Fruit fly (Drosophila melanogaster) whole organism, embryonic: Measurements from ENCODE around the gene bero.
A peak's percentile ranks its signal among the peaks of the same experiment; 100 is the strongest.

Experiments used
- Bgb ChIP-seq: fragments of 200-800 bp; sonication (Bioruptor generic); IDR thresholded peaks from 2 replicates; pipeline ENCODE4 v1.3.6; 2022; ENCODE audit warnings: missing biosample characterization, missing genetic modification characterization; ENCODE audit not compliant: partially characterized antibody
- CG10147 ChIP-seq: fragments of 200-800 bp; sonication (Bioruptor generic); optimal IDR thresholded peaks from 2 replicates; lab custom pipeline; 2019; ENCODE audit warnings: missing biosample characterization, mild to moderate bottlenecking, missing genetic modification characterization, moderate library complexity
- CG10979 ChIP-seq: fragments of 200-800 bp; sonication (Bioruptor generic); optimal IDR thresholded peaks from 2 replicates; lab custom pipeline; 2018; ENCODE audit warnings: missing biosample characterization, mild to moderate bottlenecking, missing genetic modification characterization, moderate library complexity
- CG11456 ChIP-seq: fragments of 200-800 bp; sonication (Bioruptor generic); IDR thresholded peaks from 3 replicates; pipeline ENCODE4 v1.3.6; 2022; ENCODE audit warnings: missing biosample characterization, missing genetic modification characterization
- CG13123 ChIP-seq: fragments of 200-800 bp; sonication (Bioruptor generic); optimal IDR thresholded peaks from 2 replicates; lab custom pipeline; 2016; ENCODE audit warnings: missing biosample characterization, missing genetic modification characterization
- CG13424 ChIP-seq: fragments of 200-800 bp; sonication (Bioruptor generic); optimal IDR thresholded peaks from 2 replicates; lab custom pipeline; 2019; ENCODE audit warnings: missing biosample characterization, mild to moderate bottlenecking, missing genetic modification characterization, moderate library complexity
- CG15479 ChIP-seq: fragments of 200-800 bp; sonication (Bioruptor generic); optimal IDR thresholded peaks from 3 replicates; lab custom pipeline; 2019; ENCODE audit warnings: missing biosample characterization, mild to moderate bottlenecking, missing genetic modification characterization, moderate library complexity
- CG17359 ChIP-seq: fragments of 200-800 bp; sonication (Bioruptor generic); optimal IDR thresholded peaks from 3 replicates; lab custom pipeline; 2018; ENCODE audit warnings: missing biosample characterization, mild to moderate bottlenecking, missing genetic modification characterization, moderate library complexity
- CG17361 ChIP-seq: fragments of 200-800 bp; sonication (Bioruptor generic); IDR thresholded peaks from 3 replicates; pipeline ENCODE4 v1.3.6; 2022; ENCODE audit warnings: missing biosample characterization, missing genetic modification characterization
- CG18262 ChIP-seq: fragments of 200-800 bp; optimal IDR thresholded peaks from 3 replicates; lab custom pipeline; 2019; ENCODE audit warnings: missing biosample characterization, mild to moderate bottlenecking, missing genetic modification characterization, moderate library complexity
- CG2202 ChIP-seq: fragments of 200-800 bp; sonication (Bioruptor generic); optimal IDR thresholded peaks from 2 replicates; lab custom pipeline; 2018; ENCODE audit warnings: missing biosample characterization, mild to moderate bottlenecking, missing genetic modification characterization
- CG30403 ChIP-seq: fragments of 200-800 bp; sonication (Bioruptor generic); optimal IDR thresholded peaks from 3 replicates; lab custom pipeline; 2016; ENCODE audit warnings: missing biosample characterization, missing genetic modification characterization
- CG32532 ChIP-seq: fragments of 200-800 bp; sonication (Bioruptor generic); IDR thresholded peaks from 2 replicates; pipeline ENCODE4 v1.3.6; 2022; ENCODE audit warnings: missing biosample characterization, missing genetic modification characterization
- CG3726 ChIP-seq: fragments of 200-800 bp; sonication (Bioruptor generic); IDR thresholded peaks from 3 replicates; pipeline ENCODE4, ENCODE4 v1.3.6; 2022; ENCODE audit warnings: missing biosample characterization, missing genetic modification characterization
- CG42726 ChIP-seq: fragments of 200-800 bp; sonication (Bioruptor generic); IDR thresholded peaks from 2 replicates; pipeline ENCODE4 v1.3.6; 2022; ENCODE audit warnings: missing biosample characterization, missing genetic modification characterization; ENCODE audit not compliant: partially characterized antibody
- CG4424 ChIP-seq: fragments of 200-800 bp; sonication (Bioruptor generic); optimal IDR thresholded peaks from 3 replicates; lab custom pipeline; 2016; ENCODE audit warnings: missing biosample characterization, missing genetic modification characterization
- CG6175 ChIP-seq: fragments of 200-800 bp; sonication (Bioruptor generic); IDR thresholded peaks from 3 replicates; pipeline ENCODE4 v1.3.6; 2022; ENCODE audit warnings: missing biosample characterization, missing genetic modification characterization
- CG7963 ChIP-seq: fragments of 200-800 bp; sonication (Bioruptor generic); IDR thresholded peaks from 3 replicates; pipeline ENCODE4 v1.3.6; 2022; ENCODE audit warnings: missing biosample characterization, missing genetic modification characterization; ENCODE audit not compliant: partially characterized antibody
- CG7987 ChIP-seq: fragments of 200-800 bp; sonication (Bioruptor generic); optimal IDR thresholded peaks from 2 replicates; lab custom pipeline; 2018; ENCODE audit warnings: missing biosample characterization, mild to moderate bottlenecking, missing genetic modification characterization, moderate library complexity
- CG9876 ChIP-seq: fragments of 200-800 bp; sonication (Bioruptor generic); optimal IDR thresholded peaks from 2 replicates; lab custom pipeline; 2016; ENCODE audit warnings: missing biosample characterization, missing genetic modification characterization
- CTCF ChIP-seq: fragments of 200-800 bp; sonication (Bioruptor generic); optimal IDR thresholded peaks from 2 replicates; lab custom pipeline; 2017; ENCODE audit warnings: missing biosample characterization, mild to moderate bottlenecking, missing genetic modification characterization, moderate library complexity
- Hmx ChIP-seq: fragments of 200-800 bp; sonication (Bioruptor generic); optimal IDR thresholded peaks from 2 replicates; lab custom pipeline; 2016; ENCODE audit warnings: missing biosample characterization, missing genetic modification characterization
- Mrtf ChIP-seq: fragments of 200-800 bp; sonication (Bioruptor generic); IDR thresholded peaks from 3 replicates; pipeline ENCODE4 v1.3.6; 2022; ENCODE audit warnings: missing biosample characterization, missing genetic modification characterization
- PHDP ChIP-seq: fragments of 200-800 bp; sonication (Bioruptor generic); optimal IDR thresholded peaks from 3 replicates; lab custom pipeline; 2018; ENCODE audit warnings: missing biosample characterization, mild to moderate bottlenecking, missing genetic modification characterization, moderate library complexity
- Ravus ChIP-seq: fragments of 200-800 bp; sonication (Bioruptor generic); IDR thresholded peaks from 2 replicates; pipeline ENCODE4 v1.3.6; 2022; ENCODE audit warnings: missing biosample characterization, missing genetic modification characterization
- Stat92E ChIP-seq, 3 experiments: fragments of >200 bp in 2 of 3; fragments of 200-800 bp in 1 of 3; sonication (Bioruptor generic) in 1 of 3; optimal IDR thresholded peaks; 2 replicates each; lab custom pipeline; 2017 to 2019; ENCODE audit warnings: missing biosample characterization in 3 of 3, missing genetic modification characterization in 3 of 3, mild to moderate bottlenecking in 1 of 3, moderate library complexity in 1 of 3
- Xbp1 ChIP-seq: fragments of 200-800 bp; sonication (Bioruptor generic); optimal IDR thresholded peaks from 3 replicates; lab custom pipeline; 2016; ENCODE audit warnings: missing biosample characterization, mild to moderate bottlenecking, missing genetic modification characterization
- Xrp1 ChIP-seq: fragments of 200-800 bp; sonication (Bioruptor generic); IDR thresholded peaks from 2 replicates; pipeline ENCODE4 v1.3.6; 2022; ENCODE audit warnings: missing biosample characterization, missing genetic modification characterization
- br ChIP-seq: fragments of >200 bp; optimal IDR thresholded peaks from 2 replicates; lab custom pipeline; 2017
- chinmo ChIP-seq: fragments of 200-800 bp; sonication (Bioruptor generic); IDR thresholded peaks from 4 replicates; pipeline ENCODE4 v1.3.6; 2022; ENCODE audit warnings: missing biosample characterization, missing genetic modification characterization; ENCODE audit not compliant: partially characterized antibody
- corto ChIP-seq: fragments of 200-800 bp; sonication (Bioruptor generic); optimal IDR thresholded peaks from 2 replicates; lab custom pipeline; 2016; ENCODE audit warnings: missing biosample characterization, mild to moderate bottlenecking, missing genetic modification characterization, moderate library complexity
- dysf ChIP-seq: fragments of 200-800 bp; sonication (Bioruptor generic); IDR thresholded peaks from 3 replicates; pipeline ENCODE4 v1.3.6; 2022; ENCODE audit warnings: missing biosample characterization, missing genetic modification characterization
- ewg ChIP-seq: fragments of 200-800 bp; sonication (Bioruptor generic); optimal IDR thresholded peaks from 3 replicates; lab custom pipeline; 2017; ENCODE audit warnings: mild to moderate bottlenecking, missing biosample characterization, missing genetic modification reagents, missing genetic modification characterization
- exex ChIP-seq: fragments of 200-800 bp; sonication (Bioruptor generic); optimal IDR thresholded peaks from 4 replicates; lab custom pipeline; 2018; ENCODE audit warnings: missing biosample characterization, mild to moderate bottlenecking, missing genetic modification characterization, moderate library complexity
- her ChIP-seq: fragments of 200-800 bp; sonication (Bioruptor generic); optimal IDR thresholded peaks from 2 replicates; lab custom pipeline; 2016; ENCODE audit warnings: missing biosample characterization, missing genetic modification characterization
- hkb ChIP-seq, 2 experiments: fragments of 200-800 bp in 1 of 2; fragments of >200 bp in 1 of 2; sonication (Bioruptor generic) in 1 of 2; IDR thresholded peaks in 1 of 2; optimal IDR thresholded peaks in 1 of 2; 2 replicates each; pipeline versions ENCODE4 v1.3.6 to Lab custom; 2017 to 2022; ENCODE audit warnings: missing biosample characterization in 1 of 2, missing genetic modification characterization in 1 of 2
- ken ChIP-seq: fragments of 200-800 bp; sonication (Bioruptor generic); IDR thresholded peaks from 3 replicates; pipeline ENCODE4 v1.3.6; 2022; ENCODE audit warnings: missing biosample characterization, missing genetic modification characterization
- kni ChIP-seq: fragments of 200-800 bp; sonication (Bioruptor generic); optimal IDR thresholded peaks from 3 replicates; lab custom pipeline; 2017; ENCODE audit warnings: mild to moderate bottlenecking, missing biosample characterization, missing genetic modification reagents, missing genetic modification characterization
- nau ChIP-seq: fragments of 200-800 bp; sonication (Bioruptor generic); optimal IDR thresholded peaks from 3 replicates; lab custom pipeline; 2017; ENCODE audit warnings: missing biosample characterization, mild to moderate bottlenecking, missing genetic modification characterization, missing genetic modification reagents
- ranshi ChIP-seq: fragments of 200-800 bp; sonication (Bioruptor generic); IDR thresholded peaks from 2 replicates; pipeline ENCODE4 v1.3.6; 2022; ENCODE audit warnings: missing biosample characterization, missing genetic modification characterization
- sc ChIP-seq, 3 experiments: fragments of >200 bp in 2 of 3; fragments of 200-800 bp in 1 of 3; sonication (Bioruptor generic) in 1 of 3; optimal IDR thresholded peaks; 2 replicates in 2 of 3; 3 replicates in 1 of 3; lab custom pipeline; 2017; ENCODE audit warnings: mild to moderate bottlenecking in 1 of 3, missing biosample characterization in 1 of 3, missing genetic modification characterization in 1 of 3, missing genetic modification reagents in 1 of 3
- sug ChIP-seq: fragments of 200-800 bp; optimal IDR thresholded peaks from 2 replicates; lab custom pipeline; 2019; ENCODE audit warnings: missing biosample characterization, mild to moderate bottlenecking, missing genetic modification characterization, moderate library complexity
- tap ChIP-seq: fragments of 200-800 bp; optimal IDR thresholded peaks from 3 replicates; lab custom pipeline; 2019; ENCODE audit warnings: missing biosample characterization, mild to moderate bottlenecking, missing genetic modification characterization, moderate library complexity
- tgo ChIP-seq: fragments of 200-800 bp; sonication (Bioruptor generic); IDR thresholded peaks from 3 replicates; pipeline ENCODE4 v1.3.6; 2022; ENCODE audit warnings: missing biosample characterization, missing genetic modification characterization
- ttk ChIP-seq: fragments of 200-800 bp; sonication (Bioruptor generic); IDR thresholded peaks from 2 replicates; pipeline ENCODE4 v2.1.2; 2022; ENCODE audit warnings: missing biosample characterization, missing genetic modification characterization
- tup ChIP-seq: fragments of 200-800 bp; sonication (Bioruptor generic); optimal IDR thresholded peaks from 2 replicates; lab custom pipeline; 2016; ENCODE audit warnings: missing biosample characterization, mild to moderate bottlenecking, missing genetic modification characterization, moderate library complexity
- unpg ChIP-seq: fragments of 200-800 bp; sonication (Bioruptor generic); optimal IDR thresholded peaks from 3 replicates; lab custom pipeline; 2018; ENCODE audit warnings: missing biosample characterization, mild to moderate bottlenecking, missing genetic modification characterization, moderate library complexity
- yki ChIP-seq: fragments of >200 bp; optimal IDR thresholded peaks from 3 replicates; lab custom pipeline; 2018
- zf30C ChIP-seq: fragments of 200-800 bp; sonication (Bioruptor generic); optimal IDR thresholded peaks from 3 replicates; lab custom pipeline; 2018; ENCODE audit warnings: missing biosample characterization, mild to moderate bottlenecking, missing genetic modification characterization

Gene bero

DNA sequence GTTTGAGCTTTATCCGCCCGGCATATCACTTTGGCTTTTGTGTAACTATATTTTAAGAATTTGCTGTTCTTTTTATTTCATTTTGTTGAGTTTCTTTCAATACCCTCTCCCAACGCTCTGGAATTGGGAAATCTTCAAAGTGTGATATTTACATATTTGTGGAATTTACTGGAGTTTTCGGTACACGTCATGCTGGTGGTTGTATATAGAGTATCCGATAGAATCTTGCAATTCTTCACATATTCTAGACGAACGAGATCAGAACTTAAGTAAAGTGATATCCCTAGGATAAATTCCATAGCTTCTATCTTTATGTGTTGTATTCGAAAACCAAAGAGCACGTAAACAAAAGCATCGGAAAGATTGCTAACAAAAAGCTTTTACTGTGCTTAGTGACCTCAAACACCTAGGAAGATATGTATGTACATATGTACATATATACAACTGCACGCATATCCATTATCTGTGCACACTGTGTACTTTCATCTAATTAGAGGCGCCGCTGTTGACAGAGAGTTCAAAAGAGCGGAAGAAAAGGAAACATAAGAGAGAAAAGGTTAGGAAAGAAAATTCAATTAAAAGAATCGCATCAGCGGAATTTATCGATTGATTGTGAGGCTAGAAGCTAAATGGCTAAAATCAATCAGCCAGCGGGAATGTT is 38.3 kb downstream of the bero start (continued):
- TF ChIP-seq ken (GFP tag; lab: Robert Waterston, UW) (0 out of 3 replicates have a peak, but pooled peaks have one; percentile 5), Xrp1 (peak; percentile 56; the same call in 1 of the 2 replicates), yki (no peak), CG13123 (GFP tag; lab: Kevin White, UChicago) (peak; percentile 16), corto (GFP tag; lab: Kevin White, UChicago) (no peak), unpg (GFP tag; lab: Kevin White, UChicago) (peak; percentile 49), ewg (no peak), dysf (GFP tag; lab: Robert Waterston, UW) (no peak), CG13424 (tag; lab: Kevin White, UChicago) (peak; percentile 62), CG11456 (GFP tag; lab: Robert Waterston, UW) (no peak), Ravus (GFP tag; lab: Robert Waterston, UW) (no peak), zf30C (GFP tag; lab: Kevin White, UChicago) (no peak), CG10979 (tag; lab: Kevin White, UChicago) (no peak), CG6175 (GFP tag; lab: Robert Waterston, UW) (no peak), Xbp1 (no peak), PHDP (tag; lab: Kevin White, UChicago) (peak; percentile 34), tup (GFP tag; lab: Kevin White, UChicago) (no peak), CTCF (GFP tag; lab: Kevin White, UChicago) (peak; percentile 14), Stat92E (GFP tag; optimal IDR thresholded peaks at IDR 0.05; lab: Kevin White, UChicago) (no peak), CG15479 (no peak), nau (GFP tag; lab: Kevin White, UChicago) (peak; percentile 51), Mrtf (GFP tag; lab: Robert Waterston, UW) (no peak), Bgb (GFP tag; lab: Robert Waterston, UW) (no peak), ranshi (GFP tag; lab: Robert Waterston, UW) (peak; percentile 36; the same call in 1 of the 2 replicates), ttk (GFP tag; lab: Robert Waterston, UW) (no peak), kni (peak; percentile 85), tgo (GFP tag; lab: Robert Waterston, UW) (no peak), tap (tag; lab: Kevin White, UChicago) (peak; percentile 42), CG9876 (GFP tag; lab: Kevin White, UChicago) (no peak), CG17361 (GFP tag; lab: Robert Waterston, UW) (no peak), CG32532 (GFP tag; lab: Robert Waterston, UW) (no peak), Hmx (GFP tag; lab: Kevin White, UChicago) (no peak), CG2202 (tag; lab: Kevin White, UChicago) (peak; percentile 55), CG30403 (GFP tag; lab: Kevin White, UChicago) (no peak), sug (tag; lab: Kevin White, UChicago) (peak; percentile 5), CG17359 (tag; lab: Kevin White, UChicago) (peak; percentile 67), exex (tag; lab: Kevin White, UChicago) (peak; percentile 51), chinmo (GFP tag; lab: Robert Waterston, UW) (no peak), CG4424 (no peak), hkb (optimal IDR thresholded peaks at IDR 0.05; lab: Kevin White, UChicago) (no peak), hkb (GFP tag; IDR thresholded peaks at IDR 0.05; lab: Robert Waterston, UW) (peak; percentile 46; the same call in 1 of the 2 replicates), CG3726 (GFP tag; lab: Robert Waterston, UW) (no peak), CG42726 (GFP tag; lab: Robert Waterston, UW) (no peak), her (GFP tag; lab: Kevin White, UChicago) (no peak), sc (optimal IDR thresholded peaks at IDR 0.05; lab: Kevin White, UChicago) (no peak), sc (GFP tag; optimal IDR thresholded peaks at IDR 0.05; lab: Kevin White, UChicago) (peak; percentile 52), CG18262 (peak; percentile 35), CG10147 (GFP tag; lab: Kevin White, UChicago) (no peak), CG7963 (GFP tag; lab: Robert Waterston, UW) (no peak), br (lab: Kevin White, UChicago) (no peak), CG7987 (GFP tag; lab: Kevin White, UChicago) (peak; percentile 87)
